Worm (Caenorhabditis elegans): ENCODE results near the gene lsm-3.

Gene lsm-3

DNA sequence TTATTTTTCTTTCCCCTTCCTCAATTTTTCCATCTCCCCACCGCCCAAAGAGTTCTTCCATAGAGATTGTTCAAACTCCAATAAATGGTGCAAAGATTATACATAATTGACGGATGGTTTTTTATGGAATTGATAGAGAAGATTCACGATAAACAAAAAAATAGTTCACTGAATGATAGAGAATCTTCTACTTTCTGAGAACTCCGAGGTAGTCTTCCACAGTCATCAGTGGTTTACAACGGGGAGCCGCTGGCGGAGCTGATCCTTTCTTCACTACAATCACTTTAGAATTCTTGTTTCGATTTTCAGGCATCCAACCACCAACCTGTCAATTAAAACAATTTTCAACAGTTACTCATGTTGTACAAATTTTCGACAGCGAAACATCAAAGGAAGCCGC lies 31.0 kb upstream of the lsm-3 start:
- no peak for TF ChIP-seq B0310.2 (tag; optimal IDR thresholded peaks at IDR 0.05)
- no peak for TF ChIP-seq ets-7 (tag; optimal IDR thresholded peaks at IDR 0.05)
- TF ChIP-seq tra-4 (tag; optimal IDR thresholded peaks at IDR 0.05), result no peak

DNA sequence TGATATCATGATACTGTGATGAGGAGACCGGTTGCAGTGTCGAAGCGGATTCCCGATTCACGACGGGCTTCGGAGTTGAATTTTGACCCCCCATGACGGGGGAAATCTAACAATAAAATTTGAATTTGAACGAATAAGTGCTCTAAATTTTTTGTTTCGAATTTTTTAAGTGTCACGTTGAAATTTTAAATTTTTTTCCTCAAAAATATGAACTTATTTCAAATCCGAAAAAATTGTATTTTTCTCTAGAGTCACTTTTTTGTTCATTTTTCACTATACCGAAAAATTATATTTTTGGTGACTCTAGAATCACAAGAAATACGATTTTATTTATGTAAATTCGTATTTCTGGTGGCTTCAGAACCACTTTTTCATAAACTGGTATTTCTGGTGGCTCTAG lies 28.5 kb upstream of the lsm-3 start, which contains the start of gene W02A2.8:
TSS of gene W02A2.8 (minus strand) at position 101 of the 400 bp plus-strand sequence.
- TF ChIP-seq hnd-1 (tag; optimal IDR thresholded peaks at IDR 0.05) (no peak), B0310.2 (tag; optimal IDR thresholded peaks at IDR 0.05) (no peak), aly-1 (tag; optimal IDR thresholded peaks at IDR 0.05) (no peak), ets-7 (tag; optimal IDR thresholded peaks at IDR 0.05) (no peak), hmg-4 (GFP tag; optimal IDR thresholded peaks at IDR 0.05) (no peak), ceh-13 (GFP tag; optimal IDR thresholded peaks at IDR 0.05) (no peak), F13C5.2 (tag; optimal IDR thresholded peaks at IDR 0.05) (no peak)

DNA sequence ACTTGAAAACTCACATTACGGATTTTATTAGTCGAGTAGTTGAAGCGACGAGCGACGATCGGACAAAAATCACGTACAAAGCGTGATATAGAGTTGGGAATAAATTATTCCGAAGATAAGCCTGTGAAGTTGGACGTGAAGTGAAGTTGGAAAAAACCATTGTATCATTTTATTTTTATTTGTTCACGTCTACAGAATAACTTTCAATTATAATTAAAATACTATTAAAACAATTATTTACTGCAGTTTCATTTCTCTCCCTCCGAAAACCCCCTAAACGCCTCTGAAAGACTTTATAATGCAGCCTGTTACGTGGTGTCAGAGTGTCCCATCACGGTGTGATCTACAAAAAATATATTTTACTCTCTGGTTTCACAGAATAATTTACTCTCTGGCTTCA lies 26.9 kb upstream of the lsm-3 start, which contains the start of gene Y62E10A.3:
TSS of gene Y62E10A.3 (minus strand) at position 101 of the 400 bp plus-strand sequence.
- no peak for TF ChIP-seq ama-1 (optimal IDR thresholded peaks at IDR 0.05)
- no peak for TF ChIP-seq hmbx-1 (tag; optimal IDR thresholded peaks at IDR 0.05)
- no peak for TF ChIP-seq tbx-37 (GFP tag; conservative IDR thresholded peaks at IDR 0.05)
- no peak for TF ChIP-seq sea-1 (GFP tag; conservative IDR thresholded peaks at IDR 0.05)
- no peak for TF ChIP-seq ceh-13 (GFP tag; optimal IDR thresholded peaks at IDR 0.05)
- no peak for TF ChIP-seq flt-1 (GFP tag; IDR thresholded peaks at IDR 0.05)
- TF ChIP-seq F13C5.2 (tag; optimal IDR thresholded peaks at IDR 0.05), result no peak
- no peak for TF ChIP-seq B0310.2 (tag; optimal IDR thresholded peaks at IDR 0.05)
- no peak for TF ChIP-seq pes-1 (GFP tag; IDR thresholded peaks at IDR 0.05)
- no peak for TF ChIP-seq ceh-36 (tag; optimal IDR thresholded peaks at IDR 0.05)
- TF ChIP-seq ets-7 (tag; optimal IDR thresholded peaks at IDR 0.05), result no peak
- no peak for TF ChIP-seq tra-4 (tag; optimal IDR thresholded peaks at IDR 0.05)
- no peak for TF ChIP-seq aly-1 (tag; optimal IDR thresholded peaks at IDR 0.05)
- TF ChIP-seq scrt-1 (GFP tag; IDR thresholded peaks at IDR 0.05), result no peak
- no peak for TF ChIP-seq hmg-4 (GFP tag; optimal IDR thresholded peaks at IDR 0.05)
- no peak for TF ChIP-seq tbx-11 (GFP tag; IDR thresholded peaks at IDR 0.05)
- no peak for TF ChIP-seq hnd-1 (tag; optimal IDR thresholded peaks at IDR 0.05)

DNA sequence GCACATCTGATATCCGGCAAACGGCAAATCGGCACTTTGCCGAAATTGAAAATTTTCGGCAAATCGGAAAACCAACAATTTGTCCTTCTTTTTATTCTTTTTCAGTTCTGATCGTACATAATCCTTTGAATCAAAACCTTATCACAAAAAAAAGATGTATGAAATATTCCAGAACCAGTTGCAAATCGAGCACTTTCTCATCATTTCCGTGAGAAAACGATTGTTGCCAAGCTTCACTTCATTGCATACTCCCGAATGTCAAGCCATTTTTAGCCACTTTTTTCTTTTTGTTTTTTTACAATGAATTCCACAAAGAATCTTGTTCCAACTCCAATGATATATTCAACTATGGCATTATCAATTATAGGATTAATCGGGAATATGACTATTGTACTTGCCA lies 22.1 kb upstream of the lsm-3 start, which contains the start of gene srsx-25:
TSS of gene srsx-25 (plus strand) at position 301 of the 400 bp plus-strand sequence.
- TF ChIP-seq hnd-1 (tag; optimal IDR thresholded peaks at IDR 0.05) (no peak), aly-1 (tag; optimal IDR thresholded peaks at IDR 0.05) (no peak), scrt-1 (GFP tag; IDR thresholded peaks at IDR 0.05) (no peak), B0310.2 (tag; optimal IDR thresholded peaks at IDR 0.05) (no peak), tbx-11 (GFP tag; IDR thresholded peaks at IDR 0.05) (no peak), ets-7 (tag; optimal IDR thresholded peaks at IDR 0.05) (no peak), hmbx-1 (tag; optimal IDR thresholded peaks at IDR 0.05) (no peak), ama-1 (optimal IDR thresholded peaks at IDR 0.05) (no peak), pes-1 (GFP tag; IDR thresholded peaks at IDR 0.05) (no peak), hmg-4 (GFP tag; optimal IDR thresholded peaks at IDR 0.05) (no peak), F13C5.2 (tag; optimal IDR thresholded peaks at IDR 0.05) (no peak), ceh-36 (tag; optimal IDR thresholded peaks at IDR 0.05) (no peak), sea-1 (GFP tag; conservative IDR thresholded peaks at IDR 0.05) (no peak), flt-1 (GFP tag; IDR thresholded peaks at IDR 0.05) (no peak), tra-4 (tag; optimal IDR thresholded peaks at IDR 0.05) (no peak), ceh-13 (GFP tag; optimal IDR thresholded peaks at IDR 0.05) (no peak), tbx-37 (GFP tag; conservative IDR thresholded peaks at IDR 0.05) (no peak)

DNA sequence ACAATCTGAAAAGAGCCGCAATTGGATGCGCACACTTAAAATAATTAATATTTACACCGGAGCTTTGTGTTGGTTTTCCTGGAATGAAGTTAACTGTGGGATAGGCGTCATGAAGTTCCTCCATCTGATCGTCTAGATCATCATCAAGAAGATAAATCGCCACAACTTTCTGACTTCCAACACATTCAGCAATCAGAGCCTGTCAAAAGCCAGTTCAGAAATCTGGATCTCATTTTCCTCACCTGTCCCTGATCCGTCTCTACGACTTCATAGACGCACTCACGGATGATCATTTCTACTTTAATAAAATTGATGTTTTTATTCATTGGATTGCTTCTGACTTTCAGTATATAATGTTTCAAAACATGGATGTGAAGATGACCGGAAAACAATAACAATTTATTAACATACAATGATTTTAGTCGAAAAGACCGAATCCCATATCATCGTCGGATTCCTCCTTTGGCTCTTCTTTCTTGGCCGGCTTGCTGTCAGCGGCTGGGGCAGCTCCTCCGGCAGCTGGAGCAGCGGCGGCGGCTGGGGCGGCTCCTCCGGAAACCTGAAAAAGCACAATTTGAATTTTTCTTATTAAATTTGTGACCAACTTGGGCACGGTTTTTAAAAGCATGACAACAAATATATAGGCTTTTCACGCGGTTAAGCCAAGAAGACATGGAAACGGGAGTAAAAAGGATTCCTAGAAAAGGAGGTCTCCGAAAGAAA lies 17.7 kb upstream of the lsm-3 start, which contains the start of gene agt-1:
TSS of gene agt-1 (minus strand) at position 293 of the 723 bp plus-strand sequence.
- no peak for TF ChIP-seq B0310.2 (tag; optimal IDR thresholded peaks at IDR 0.05)
- TF ChIP-seq tra-4 (tag; optimal IDR thresholded peaks at IDR 0.05), result no peak
- TF ChIP-seq sea-1 (GFP tag; conservative IDR thresholded peaks at IDR 0.05), result no peak
- TF ChIP-seq ets-7 (tag; optimal IDR thresholded peaks at IDR 0.05), result no peak
- no peak for TF ChIP-seq tbx-37 (GFP tag; conservative IDR thresholded peaks at IDR 0.05)
- TF ChIP-seq tbx-11 (GFP tag; IDR thresholded peaks at IDR 0.05), result no peak
- TF ChIP-seq aly-1 (tag; optimal IDR thresholded peaks at IDR 0.05), result no peak
- no peak for TF ChIP-seq hmg-4 (GFP tag; optimal IDR thresholded peaks at IDR 0.05)
- no peak for TF ChIP-seq hmbx-1 (tag; optimal IDR thresholded peaks at IDR 0.05)
- TF ChIP-seq flt-1 (GFP tag; IDR thresholded peaks at IDR 0.05), result no peak
- TF ChIP-seq ceh-36 (tag; optimal IDR thresholded peaks at IDR 0.05), result no peak
- TF ChIP-seq hnd-1 (tag; optimal IDR thresholded peaks at IDR 0.05), result no peak
- TF ChIP-seq ceh-13 (GFP tag; optimal IDR thresholded peaks at IDR 0.05), result no peak
- TF ChIP-seq ama-1 (optimal IDR thresholded peaks at IDR 0.05), result no peak
- TF ChIP-seq pes-1 (GFP tag; IDR thresholded peaks at IDR 0.05), result no peak
- no peak for TF ChIP-seq F13C5.2 (tag; optimal IDR thresholded peaks at IDR 0.05)

DNA sequence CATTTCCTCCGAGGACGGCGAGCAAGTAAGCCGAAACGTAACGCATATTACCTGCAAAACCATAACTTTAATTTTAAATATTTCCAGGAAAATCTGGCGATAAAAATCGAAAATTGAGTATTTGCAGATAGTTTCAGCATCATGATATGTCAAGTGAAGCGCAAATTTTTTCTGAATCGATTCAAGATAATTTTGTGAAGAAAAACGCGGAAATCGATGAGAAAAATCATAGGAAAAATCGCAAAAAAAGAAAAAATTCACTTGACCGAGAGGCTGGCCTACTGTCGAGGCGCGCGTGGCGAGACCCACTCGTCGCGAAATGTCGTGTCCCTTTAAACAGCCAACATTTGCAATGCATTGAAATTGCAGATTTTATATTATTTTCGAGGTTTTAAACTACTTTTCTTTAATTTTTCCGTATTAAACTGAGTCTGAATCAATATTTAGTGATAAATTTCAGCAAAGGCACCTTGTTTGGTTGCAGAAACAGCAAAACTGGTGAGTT lies 16.7 kb upstream of the lsm-3 start, which contains the start of the genes rla-2, popl-7 and Y62E10A.24:
TSS of gene rla-2 (minus strand) at position 51 of the 505 bp plus-strand sequence.
TSS of gene popl-7 (plus strand) at position 455 of the 505 bp plus-strand sequence.
TSS of gene Y62E10A.24 (plus strand) at position 476 of the 505 bp plus-strand sequence.
- TF ChIP-seq aly-1 (tag; optimal IDR thresholded peaks at IDR 0.05), result no peak
- no peak for TF ChIP-seq ets-7 (tag; optimal IDR thresholded peaks at IDR 0.05)
- TF ChIP-seq B0310.2 (tag; optimal IDR thresholded peaks at IDR 0.05), result no peak
- no peak for TF ChIP-seq scrt-1 (GFP tag; IDR thresholded peaks at IDR 0.05)
- no peak for TF ChIP-seq pes-1 (GFP tag; IDR thresholded peaks at IDR 0.05)
- TF ChIP-seq tbx-11 (GFP tag; IDR thresholded peaks at IDR 0.05), result no peak
- TF ChIP-seq hmbx-1 (tag; optimal IDR thresholded peaks at IDR 0.05), result no peak
- no peak for TF ChIP-seq flt-1 (GFP tag; IDR thresholded peaks at IDR 0.05)
- TF ChIP-seq F13C5.2 (tag; optimal IDR thresholded peaks at IDR 0.05), result no peak
- no peak for TF ChIP-seq hmg-4 (GFP tag; optimal IDR thresholded peaks at IDR 0.05)
- TF ChIP-seq ceh-36 (tag; optimal IDR thresholded peaks at IDR 0.05), result no peak
- no peak for TF ChIP-seq sea-1 (GFP tag; conservative IDR thresholded peaks at IDR 0.05)
- no peak for TF ChIP-seq ama-1 (optimal IDR thresholded peaks at IDR 0.05)
- no peak for TF ChIP-seq ceh-13 (GFP tag; optimal IDR thresholded peaks at IDR 0.05)

DNA sequence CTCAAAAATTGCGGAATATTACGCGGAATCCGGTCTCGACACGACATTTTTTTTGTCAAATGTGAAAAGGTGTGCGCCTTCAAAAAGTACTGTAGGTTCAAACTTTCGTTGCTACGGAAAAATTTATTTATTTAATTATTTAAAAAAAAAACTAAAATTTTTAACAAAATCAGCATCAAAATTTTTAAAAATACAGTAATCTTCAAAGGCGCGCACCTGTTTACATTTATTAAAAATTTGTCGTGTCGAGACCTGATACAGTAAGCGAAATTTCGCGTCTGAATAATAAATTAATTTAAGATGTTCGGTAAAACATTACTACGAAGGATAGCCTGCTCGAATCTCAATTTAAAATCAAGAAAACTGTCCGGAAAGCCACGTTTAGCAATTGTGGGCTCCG lies 15.3 kb upstream of the lsm-3 start, which contains the start of gene Y62E10A.6:
TSS of gene Y62E10A.6 (plus strand) at position 301 of the 400 bp plus-strand sequence.
- TF ChIP-seq ets-7 (tag; optimal IDR thresholded peaks at IDR 0.05) (no peak), aly-1 (tag; optimal IDR thresholded peaks at IDR 0.05) (no peak), F13C5.2 (tag; optimal IDR thresholded peaks at IDR 0.05) (no peak), ama-1 (optimal IDR thresholded peaks at IDR 0.05) (no peak), sea-1 (GFP tag; conservative IDR thresholded peaks at IDR 0.05) (no peak), tbx-11 (GFP tag; IDR thresholded peaks at IDR 0.05) (no peak), tbx-37 (GFP tag; conservative IDR thresholded peaks at IDR 0.05) (no peak), hnd-1 (tag; optimal IDR thresholded peaks at IDR 0.05) (no peak), scrt-1 (GFP tag; IDR thresholded peaks at IDR 0.05) (no peak), pes-1 (GFP tag; IDR thresholded peaks at IDR 0.05) (no peak), tra-4 (tag; optimal IDR thresholded peaks at IDR 0.05) (no peak), flt-1 (GFP tag; IDR thresholded peaks at IDR 0.05) (no peak), ceh-13 (GFP tag; optimal IDR thresholded peaks at IDR 0.05) (no peak), ceh-36 (tag; optimal IDR thresholded peaks at IDR 0.05) (no peak), hmbx-1 (tag; optimal IDR thresholded peaks at IDR 0.05) (no peak), hmg-4 (GFP tag; optimal IDR thresholded peaks at IDR 0.05) (no peak), B0310.2 (tag; optimal IDR thresholded peaks at IDR 0.05) (no peak)

Data from whole organism, early embryonic.